Worm (Caenorhabditis elegans) whole organism, L4 larva: Measurements from ENCODE around the gene C36E6.8.

ENCODE experiments used
- F26F4.8 ChIP-seq: fragments of 200-800 bp; sonication (Bioruptor generic); conservative IDR thresholded peaks from 2 replicates; pipeline ENCODE4 v1.3.6; 2022; ENCODE audit warnings: missing genetic modification characterization, missing compliant biosample characterization
- F49E8.2 ChIP-seq: sonication (generic microtip); optimal IDR thresholded peaks from 2 replicates; lab custom pipeline; 2016; ENCODE audit warnings: missing compliant biosample characterization, mild to moderate bottlenecking, missing genetic modification characterization, borderline replicate concordance
- Y105C5A.15 ChIP-seq: fragments of 200-800 bp; sonication (Bioruptor generic); IDR thresholded peaks from 2 replicates; pipeline ENCODE4 v1.3.6; 2022; ENCODE audit warnings: missing genetic modification characterization, missing compliant biosample characterization
- Y75B8A.6 ChIP-seq: fragments of 200-800 bp; sonication (Bioruptor generic); IDR thresholded peaks from 2 replicates; pipeline ENCODE4 v1.3.6; 2022; ENCODE audit warnings: missing genetic modification reagents, missing genetic modification characterization, missing compliant biosample characterization
- ZK546.5 ChIP-seq, 2 experiments: sonication (generic microtip); optimal IDR thresholded peaks; 2 replicates each; lab custom pipeline; 2017; ENCODE audit warnings: missing biosample characterization in 2 of 2, missing genetic modification characterization in 2 of 2
- aha-1 ChIP-seq: fragments of 150-350 bp; peaks from one replicate; lab custom pipeline; 2014; ENCODE audit warnings: missing biosample characterization, missing genetic modification characterization
- aly-2 ChIP-seq: sonication (generic microtip); optimal IDR thresholded peaks from 2 replicates; lab custom pipeline; 2018; ENCODE audit warnings: missing biosample characterization, missing genetic modification characterization
- ceh-20 ChIP-seq: fragments of 200-800 bp; sonication (Bioruptor generic); IDR thresholded peaks from 2 replicates; pipeline ENCODE4 v1.3.6; 2022; ENCODE audit warnings: missing genetic modification reagents, missing genetic modification characterization, missing compliant biosample characterization
- ceh-44 ChIP-seq: fragments of 200-800 bp; sonication (Bioruptor generic); IDR thresholded peaks from 2 replicates; pipeline ENCODE4 v1.3.6; 2022; ENCODE audit warnings: missing genetic modification reagents, missing genetic modification characterization, missing compliant biosample characterization
- ceh-82 ChIP-seq: sonication (generic microtip); optimal IDR thresholded peaks from 2 replicates; lab custom pipeline; 2017; ENCODE audit warnings: missing biosample characterization, missing genetic modification characterization
- daf-16 ChIP-seq, 3 experiments: sonication (generic microtip); optimal IDR thresholded peaks; 2 replicates each; lab custom pipeline; 2016 to 2017; ENCODE audit warnings: missing genetic modification characterization in 3 of 3, missing genetic modification reagents in 3 of 3, mild to moderate bottlenecking in 2 of 3, missing compliant biosample characterization in 2 of 3, missing biosample characterization in 1 of 3, moderate library complexity in 1 of 3
- daf-8 ChIP-seq: fragments of 200-800 bp; sonication (Bioruptor generic); IDR thresholded peaks from 2 replicates; pipeline ENCODE4 v1.3.6; 2022; ENCODE audit warnings: missing genetic modification characterization, missing compliant biosample characterization
- dmd-6 ChIP-seq: fragments of 200-800 bp; sonication (Bioruptor generic); IDR thresholded peaks from 2 replicates; pipeline ENCODE4 v1.3.6; 2022; ENCODE audit warnings: missing genetic modification reagents, missing genetic modification characterization, missing compliant biosample characterization
- dmd-9 ChIP-seq: fragments of 200-800 bp; sonication (Bioruptor generic); IDR thresholded peaks from 2 replicates; pipeline ENCODE4 v1.3.6; 2022; ENCODE audit warnings: missing genetic modification reagents, missing genetic modification characterization, missing compliant biosample characterization
- egl-43 ChIP-seq: fragments of 200-800 bp; sonication (Bioruptor generic); IDR thresholded peaks from 2 replicates; pipeline ENCODE4 v1.3.6; 2022; ENCODE audit warnings: missing genetic modification reagents, missing genetic modification characterization, missing compliant biosample characterization
- hif-1 ChIP-seq, 2 experiments: sonication (generic microtip); optimal IDR thresholded peaks; 2 replicates each; lab custom pipeline; 2016 to 2017; ENCODE audit warnings: missing compliant biosample characterization in 2 of 2, missing genetic modification characterization in 2 of 2, missing genetic modification reagents in 2 of 2, missing genotype in 2 of 2, mild to moderate bottlenecking in 1 of 2
- hlh-11 ChIP-seq: fragments of 200-800 bp; sonication (Bioruptor generic); optimal IDR thresholded peaks from 2 replicates; lab custom pipeline; 2018; ENCODE audit warnings: mild to moderate bottlenecking, missing genetic modification characterization, missing compliant biosample characterization
- hlh-30 ChIP-seq: sonication (generic microtip); optimal IDR thresholded peaks from 2 replicates; lab custom pipeline; 2017; ENCODE audit warnings: antibody characterized with exemption, mild to moderate bottlenecking, missing genetic modification characterization, missing compliant biosample characterization; ENCODE audit not compliant: insufficient read depth
- hmg-1.1 ChIP-seq: fragments of 200-800 bp; sonication (Bioruptor generic); IDR thresholded peaks from 2 replicates; pipeline ENCODE4 v1.3.6; 2022; ENCODE audit warnings: missing genetic modification reagents, missing genetic modification characterization, missing compliant biosample characterization
- jun-1 ChIP-seq: fragments of 150-350 bp; optimal IDR thresholded peaks from 2 replicates; lab custom pipeline; 2014; ENCODE audit warnings: missing biosample characterization, missing genetic modification reagents, missing genetic modification characterization
- lin-1 ChIP-seq: fragments of 200-800 bp; sonication (Bioruptor generic); IDR thresholded peaks from 2 replicates; pipeline ENCODE4 v1.3.6; 2022; ENCODE audit warnings: missing genetic modification reagents, missing genetic modification characterization, missing compliant biosample characterization
- lin-13 ChIP-seq: fragments of 150-350 bp; optimal IDR thresholded peaks from 2 replicates; lab custom pipeline; 2014; ENCODE audit warnings: missing biosample characterization, missing genetic modification reagents, missing genetic modification characterization
- lin-15B ChIP-seq: fragments of 150-350 bp; sonication (generic microtip); optimal IDR thresholded peaks from 3 replicates; lab custom pipeline; 2014; ENCODE audit warnings: missing biosample characterization, missing genetic modification characterization
- lsy-2 ChIP-seq, 2 experiments: fragments of 150-350 bp in 1 of 2; sonication (generic microtip) in 1 of 2; optimal IDR thresholded peaks; 2 replicates each; lab custom pipeline; 2014 to 2017; ENCODE audit warnings: missing biosample characterization in 2 of 2, missing genetic modification characterization in 2 of 2
- madf-9 ChIP-seq: fragments of 200-800 bp; sonication (Bioruptor generic); conservative IDR thresholded peaks from 2 replicates; pipeline ENCODE4 v1.3.6; 2022; ENCODE audit warnings: missing genetic modification reagents, missing genetic modification characterization, missing compliant biosample characterization
- mdl-1 ChIP-seq, 2 experiments: fragments of 150-350 bp in 1 of 2; sonication (generic microtip) in 1 of 2; optimal IDR thresholded peaks; 2 replicates each; lab custom pipeline; 2014 to 2017; ENCODE audit warnings: missing biosample characterization in 2 of 2, missing genetic modification characterization in 2 of 2
- mep-1 ChIP-seq: fragments of 150-350 bp; sonication (generic microtip); optimal IDR thresholded peaks from 3 replicates; lab custom pipeline; 2014; ENCODE audit warnings: missing biosample characterization, missing genetic modification characterization
- mes-2 ChIP-seq: sonication (generic microtip); optimal IDR thresholded peaks from 2 replicates; lab custom pipeline; 2016; ENCODE audit warnings: missing genotype, mild to moderate bottlenecking, missing genetic modification characterization, missing compliant biosample characterization; ENCODE audit not compliant: poor library complexity, severe bottlenecking
- mxl-3 ChIP-seq: fragments of 200-800 bp; sonication (Bioruptor generic); optimal IDR thresholded peaks from 2 replicates; lab custom pipeline; 2018; ENCODE audit warnings: mild to moderate bottlenecking, missing genetic modification characterization, missing compliant biosample characterization
- nhr-11 ChIP-seq: fragments of 150-350 bp; optimal IDR thresholded peaks from 2 replicates; lab custom pipeline; 2014; ENCODE audit warnings: missing biosample characterization, missing genetic modification characterization
- nhr-111 ChIP-seq: fragments of 200-800 bp; sonication (Bioruptor generic); optimal IDR thresholded peaks from 2 replicates; lab custom pipeline; 2018; ENCODE audit warnings: mild to moderate bottlenecking, missing genetic modification characterization, missing compliant biosample characterization
- nhr-237 ChIP-seq: sonication (generic microtip); optimal IDR thresholded peaks from 2 replicates; lab custom pipeline; 2017; ENCODE audit warnings: missing biosample characterization, missing genetic modification characterization
- nhr-28 ChIP-seq: fragments of 150-350 bp; optimal IDR thresholded peaks from 2 replicates; lab custom pipeline; 2014; ENCODE audit warnings: missing biosample characterization, missing genetic modification characterization
- nhr-41 ChIP-seq: fragments of 200-800 bp; sonication (Bioruptor generic); IDR thresholded peaks from 2 replicates; pipeline ENCODE4 v1.3.6; 2022; ENCODE audit warnings: missing genetic modification reagents, missing genetic modification characterization, missing compliant biosample characterization
- nhr-42 ChIP-seq: fragments of 200-800 bp; sonication (Bioruptor generic); IDR thresholded peaks from 2 replicates; pipeline ENCODE4 v1.3.6; 2022; ENCODE audit warnings: missing genetic modification characterization, missing compliant biosample characterization
- nhr-77 ChIP-seq: fragments of 150-350 bp; optimal IDR thresholded peaks from 2 replicates; lab custom pipeline; 2014; ENCODE audit warnings: missing biosample characterization, missing genetic modification characterization
- php-3 ChIP-seq: fragments of 200-800 bp; sonication (Bioruptor generic); IDR thresholded peaks from 2 replicates; pipeline ENCODE4 v1.3.6; 2022; ENCODE audit warnings: missing genetic modification reagents, missing genetic modification characterization, missing compliant biosample characterization
- pqm-1 ChIP-seq: sonication (generic microtip); optimal IDR thresholded peaks from 2 replicates; lab custom pipeline; 2017; ENCODE audit warnings: missing biosample characterization, missing genetic modification characterization
- rbr-2 ChIP-seq: sonication (generic microtip); optimal IDR thresholded peaks from 2 replicates; lab custom pipeline; 2016; ENCODE audit warnings: missing genotype, missing genetic modification characterization, missing compliant biosample characterization
- saeg-2 ChIP-seq: fragments of 200-800 bp; sonication (Bioruptor generic); IDR thresholded peaks from 2 replicates; pipeline ENCODE4 v1.3.6; 2022; ENCODE audit warnings: missing genetic modification reagents, missing genetic modification characterization, missing compliant biosample characterization
- snpc-1.2 ChIP-seq: fragments of 200-800 bp; sonication (Bioruptor generic); IDR thresholded peaks from 2 replicates; pipeline ENCODE4 v1.3.6; 2022; ENCODE audit warnings: missing genetic modification reagents, missing genetic modification characterization, missing compliant biosample characterization
- snpc-4 ChIP-seq: fragments of 150-350 bp; optimal IDR thresholded peaks from 2 replicates; lab custom pipeline; 2014; ENCODE audit warnings: missing biosample characterization, missing genetic modification characterization
- spr-3 ChIP-seq: fragments of 200-800 bp; sonication (Bioruptor generic); optimal IDR thresholded peaks from 2 replicates; lab custom pipeline; 2018; ENCODE audit warnings: mild to moderate bottlenecking, missing genetic modification characterization, missing compliant biosample characterization
- unc-62 ChIP-seq, 3 experiments: fragments of 150-350 bp in 1 of 3; sonication (generic microtip); optimal IDR thresholded peaks in 2 of 3; peaks in 1 of 3; 1 replicate in 1 of 3; 2 replicates in 2 of 3; lab custom pipeline; 2014 to 2017; ENCODE audit warnings: missing biosample characterization in 3 of 3, missing genetic modification characterization in 3 of 3, missing genetic modification reagents in 3 of 3, missing genotype in 1 of 3
- zip-2 ChIP-seq: fragments of 150-350 bp; optimal IDR thresholded peaks from 2 replicates; lab custom pipeline; 2014; ENCODE audit warnings: missing biosample characterization, missing genetic modification characterization
- ztf-7 ChIP-seq: fragments of 150-350 bp; optimal IDR thresholded peaks from 2 replicates; lab custom pipeline; 2014; ENCODE audit warnings: missing biosample characterization, missing genetic modification characterization

C36E6.8 gene

DNA sequence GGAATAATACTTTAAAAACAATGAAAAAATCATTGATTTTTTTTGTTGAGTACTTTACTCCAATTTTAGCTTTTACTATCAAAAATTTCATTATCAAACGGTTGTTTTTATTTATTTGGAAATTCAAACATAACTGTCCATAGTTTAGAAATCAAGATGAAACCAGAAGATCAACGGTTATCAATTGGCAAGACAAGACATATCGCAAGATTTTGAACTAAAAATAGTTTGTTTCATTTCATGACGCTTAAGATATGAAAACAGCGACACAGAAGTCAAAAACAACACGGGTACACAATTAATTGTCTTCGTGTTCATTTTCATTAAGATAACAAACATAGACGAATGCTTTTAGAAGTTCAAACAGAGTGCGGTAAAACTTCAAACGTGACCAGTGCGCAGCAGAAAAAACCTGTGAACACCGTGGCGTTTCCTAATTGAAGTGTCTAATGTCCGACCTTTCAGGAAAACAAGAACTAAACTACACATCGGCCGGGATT lies 20.9 kb upstream of the C36E6.8 start:
- no peak for TF ChIP-seq nhr-237 (tag; lab: Kevin White, UChicago)
- TF ChIP-seq hlh-30 (tag; lab: Kevin White, UChicago): peak; percentile 16
- no peak for TF ChIP-seq daf-8 (GFP tag; lab: Robert Waterston, UW)
- TF ChIP-seq lsy-2 (tag; optimal IDR thresholded peaks at IDR 0.05; lab: Kevin White, UChicago): no peak
- TF ChIP-seq nhr-28 (tag; lab: Kevin White, UChicago): peak; percentile 16
- no peak for TF ChIP-seq F49E8.2 (tag; lab: Kevin White, UChicago)
- TF ChIP-seq aha-1 (tag; lab: Kevin White, UChicago): peak; percentile 17
- no peak for TF ChIP-seq egl-43 (GFP tag; lab: Robert Waterston, UW)
- TF ChIP-seq lin-1 (GFP tag; lab: Robert Waterston, UW): no peak
- no peak for TF ChIP-seq dmd-9 (GFP tag; lab: Robert Waterston, UW)
- no peak for TF ChIP-seq ceh-44 (GFP tag; lab: Robert Waterston, UW)
- TF ChIP-seq php-3 (GFP tag; lab: Robert Waterston, UW): no peak
- no peak for TF ChIP-seq snpc-4 (tag; lab: Kevin White, UChicago)

DNA sequence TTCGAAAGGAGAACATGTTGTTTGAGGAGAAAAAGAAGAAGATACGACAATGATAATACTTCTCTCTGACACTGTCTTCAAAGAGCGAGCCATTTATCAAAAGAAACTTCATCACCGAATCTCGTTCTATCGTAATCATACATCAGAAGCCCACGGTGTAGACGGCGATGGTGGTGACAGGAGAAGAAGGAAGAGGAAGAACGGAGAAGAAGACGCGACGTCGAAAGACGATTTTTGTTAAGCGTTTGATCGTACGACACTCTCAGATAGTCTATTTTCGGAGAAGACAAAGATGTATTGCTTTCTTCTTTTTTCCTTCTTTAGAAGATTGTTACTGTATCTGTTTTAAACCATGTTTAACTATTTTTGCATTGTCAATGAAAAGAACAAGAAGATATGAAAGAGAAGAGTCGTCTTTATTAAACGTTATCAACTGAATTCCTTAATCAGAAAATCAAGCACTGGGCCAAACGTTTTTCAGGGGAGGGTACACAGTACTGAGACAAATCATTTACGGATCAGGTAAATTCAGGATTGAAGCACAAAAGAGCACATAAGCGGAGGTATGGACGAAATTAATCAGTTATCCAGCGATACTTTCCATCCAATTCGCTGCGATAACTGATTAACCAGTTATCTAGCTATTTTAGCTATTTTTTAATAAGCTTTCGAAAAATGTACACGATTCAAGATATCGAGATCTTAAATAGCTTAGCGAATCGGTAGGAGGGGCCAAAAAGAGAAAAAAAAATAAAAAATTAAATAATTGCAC lies 18.5 kb upstream of the C36E6.8 start:
- no peak for TF ChIP-seq ceh-82 (tag; lab: Kevin White, UChicago)
- TF ChIP-seq nhr-77 (tag; lab: Kevin White, UChicago): peak; percentile 50
- TF ChIP-seq spr-3 (GFP tag; lab: Kevin White, UChicago): no peak
- TF ChIP-seq Y105C5A.15 (GFP tag; lab: Robert Waterston, UW): no peak
- no peak for TF ChIP-seq nhr-41 (GFP tag; lab: Robert Waterston, UW)
- TF ChIP-seq saeg-2: no peak
- TF ChIP-seq hlh-11 (tag; lab: Kevin White, UChicago): peak; percentile 40
- TF ChIP-seq nhr-111 (GFP tag; lab: Kevin White, UChicago): no peak
- TF ChIP-seq mep-1: peak; percentile 78
- no peak for TF ChIP-seq hmg-1.1
- TF ChIP-seq Y75B8A.6 (GFP tag; lab: Robert Waterston, UW): peak; percentile 25; the same call in 1 of the 2 replicates
- TF ChIP-seq nhr-28 (tag; lab: Kevin White, UChicago): peak; percentile 46
- no peak for TF ChIP-seq daf-16 (GFP tag; optimal IDR thresholded peaks at IDR 0.05; lab: Kevin White, UChicago)
- TF ChIP-seq daf-16 (tag; optimal IDR thresholded peaks at IDR 0.05; lab: Kevin White, UChicago): no peak
- TF ChIP-seq rbr-2 (tag; lab: Kevin White, UChicago): peak; percentile 11
- TF ChIP-seq nhr-11 (tag; lab: Kevin White, UChicago): no peak
- TF ChIP-seq dmd-9 (GFP tag; lab: Robert Waterston, UW): no peak
- no peak for TF ChIP-seq ztf-7
- TF ChIP-seq hif-1 (tag; optimal IDR thresholded peaks at IDR 0.05; lab: Kevin White, UChicago): no peak
- TF ChIP-seq aly-2: no peak
- TF ChIP-seq mdl-1 (tag; optimal IDR thresholded peaks at IDR 0.05; lab: Kevin White, UChicago): peak in 1 of 2 experiments; percentile 59
- no peak for TF ChIP-seq ZK546.5 (tag; optimal IDR thresholded peaks at IDR 0.05; lab: Kevin White, UChicago)
- TF ChIP-seq madf-9: no peak; the same call in 1 of the 2 replicates
- TF ChIP-seq jun-1 (tag; lab: Kevin White, UChicago): peak; percentile 39
- no peak; the same call in 1 of the 2 replicates for TF ChIP-seq dmd-6
- TF ChIP-seq php-3 (GFP tag; lab: Robert Waterston, UW): no peak
- TF ChIP-seq pqm-1 (tag; lab: Kevin White, UChicago): no peak
- TF ChIP-seq snpc-1.2: no peak
- TF ChIP-seq zip-2 (tag; lab: Kevin White, UChicago): no peak
- no peak for TF ChIP-seq nhr-42 (GFP tag; lab: Robert Waterston, UW)
- peak; percentile 77 for TF ChIP-seq ceh-20 (GFP tag; lab: Robert Waterston, UW)
- no peak for TF ChIP-seq lin-15B
- peak; percentile 51 for TF ChIP-seq mxl-3 (GFP tag; lab: Kevin White, UChicago)
- peak; percentile 2 for TF ChIP-seq hlh-30 (tag; lab: Kevin White, UChicago)
- no peak for TF ChIP-seq F26F4.8
- TF ChIP-seq mes-2 (tag; lab: Kevin White, UChicago): peak; percentile 39
- no peak for TF ChIP-seq snpc-4 (tag; lab: Kevin White, UChicago)
- no peak for TF ChIP-seq lin-13 (GFP tag; lab: Kevin White, UChicago)
- peak in 1 of 2 experiments; percentile 100 for TF ChIP-seq unc-62 (GFP tag; optimal IDR thresholded peaks at IDR 0.05 in 1 of 2; lab: Kevin White, UChicago)
- peak; percentile 63 for TF ChIP-seq unc-62 (tag; optimal IDR thresholded peaks at IDR 0.05; lab: Kevin White, UChicago)
